Worm (Caenorhabditis elegans) whole organism, L4 larva: ENCODE results near the gene zyg-1.
A peak's percentile ranks its signal among the peaks of the same experiment; 100 is the strongest.

ENCODE experiments used
- D1046.2 ChIP-seq: fragments of 200-800 bp; sonication (Bioruptor generic); IDR thresholded peaks from 2 replicates; pipeline ENCODE4 v1.3.6; 2022; ENCODE audit warnings: missing genetic modification characterization, missing compliant biosample characterization
- F26F4.8 ChIP-seq: fragments of 200-800 bp; sonication (Bioruptor generic); conservative IDR thresholded peaks from 2 replicates; pipeline ENCODE4 v1.3.6; 2022; ENCODE audit warnings: missing genetic modification characterization, missing compliant biosample characterization
- F37D6.2 ChIP-seq: sonication (generic microtip); optimal IDR thresholded peaks from 2 replicates; lab custom pipeline; 2016; ENCODE audit warnings: mild to moderate bottlenecking, missing genetic modification characterization, missing compliant biosample characterization
- F44E2.7 ChIP-seq: fragments of 200-800 bp; sonication (Bioruptor generic); IDR thresholded peaks from 2 replicates; pipeline ENCODE4 v2.1.2; 2022; ENCODE audit warnings: missing genetic modification characterization, missing compliant biosample characterization
- F49E8.2 ChIP-seq: sonication (generic microtip); optimal IDR thresholded peaks from 2 replicates; lab custom pipeline; 2016; ENCODE audit warnings: missing compliant biosample characterization, mild to moderate bottlenecking, missing genetic modification characterization, borderline replicate concordance
- R02D3.7 ChIP-seq: fragments of 150-350 bp; sonication (generic microtip); optimal IDR thresholded peaks from 3 replicates; lab custom pipeline; 2014; ENCODE audit warnings: missing biosample characterization, missing genetic modification characterization
- T26A8.4 ChIP-seq: fragments of 200-800 bp; sonication (Bioruptor generic); IDR thresholded peaks from 2 replicates; pipeline ENCODE4 v1.3.6; 2022; ENCODE audit warnings: missing genetic modification characterization, missing compliant biosample characterization
- Y48G9A.11 ChIP-seq: fragments of 200-800 bp; sonication (Bioruptor generic); IDR thresholded peaks from 2 replicates; pipeline ENCODE4 v1.3.6; 2022; ENCODE audit warnings: missing genetic modification reagents, missing genetic modification characterization, missing compliant biosample characterization
- Y75B8A.6 ChIP-seq: fragments of 200-800 bp; sonication (Bioruptor generic); IDR thresholded peaks from 2 replicates; pipeline ENCODE4 v1.3.6; 2022; ENCODE audit warnings: missing genetic modification reagents, missing genetic modification characterization, missing compliant biosample characterization
- ZK337.2 ChIP-seq: fragments of 200-800 bp; sonication (Bioruptor generic); IDR thresholded peaks from 2 replicates; pipeline ENCODE4 v1.3.6; 2022; ENCODE audit warnings: missing genetic modification reagents, missing genetic modification characterization, missing compliant biosample characterization
- aly-2 ChIP-seq: sonication (generic microtip); optimal IDR thresholded peaks from 2 replicates; lab custom pipeline; 2018; ENCODE audit warnings: missing biosample characterization, missing genetic modification characterization
- ama-1 ChIP-seq: fragments of 150-350 bp; optimal IDR thresholded peaks from 2 replicates; lab custom pipeline; 2014; ENCODE audit warnings: inconsistent platforms, mixed read lengths
- arid-1 ChIP-seq: fragments of 200-800 bp; sonication (Bioruptor generic); conservative IDR thresholded peaks from 2 replicates; pipeline ENCODE4 v1.3.6; 2022; ENCODE audit warnings: missing genetic modification reagents, missing genetic modification characterization, missing compliant biosample characterization
- ceh-62 ChIP-seq: sonication (generic microtip); optimal IDR thresholded peaks from 2 replicates; lab custom pipeline; 2017; ENCODE audit warnings: missing biosample characterization, missing genetic modification characterization
- daf-16 ChIP-seq, 3 experiments: sonication (generic microtip); optimal IDR thresholded peaks; 2 replicates each; lab custom pipeline; 2016 to 2017; ENCODE audit warnings: missing genetic modification characterization in 3 of 3, missing genetic modification reagents in 3 of 3, mild to moderate bottlenecking in 2 of 3, missing compliant biosample characterization in 2 of 3, missing biosample characterization in 1 of 3, moderate library complexity in 1 of 3
- daf-8 ChIP-seq: fragments of 200-800 bp; sonication (Bioruptor generic); IDR thresholded peaks from 2 replicates; pipeline ENCODE4 v1.3.6; 2022; ENCODE audit warnings: missing genetic modification characterization, missing compliant biosample characterization
- dmd-6 ChIP-seq: fragments of 200-800 bp; sonication (Bioruptor generic); IDR thresholded peaks from 2 replicates; pipeline ENCODE4 v1.3.6; 2022; ENCODE audit warnings: missing genetic modification reagents, missing genetic modification characterization, missing compliant biosample characterization
- dmd-8 ChIP-seq: fragments of 200-800 bp; sonication (Bioruptor generic); IDR thresholded peaks from 2 replicates; pipeline ENCODE4 v1.3.6; 2022; ENCODE audit warnings: missing genetic modification characterization, missing compliant biosample characterization
- egl-43 ChIP-seq: fragments of 200-800 bp; sonication (Bioruptor generic); IDR thresholded peaks from 2 replicates; pipeline ENCODE4 v1.3.6; 2022; ENCODE audit warnings: missing genetic modification reagents, missing genetic modification characterization, missing compliant biosample characterization
- fos-1 ChIP-seq: fragments of 150-350 bp; optimal IDR thresholded peaks from 2 replicates; lab custom pipeline; 2014; ENCODE audit warnings: missing biosample characterization, missing genetic modification characterization
- hlh-11 ChIP-seq: fragments of 200-800 bp; sonication (Bioruptor generic); optimal IDR thresholded peaks from 2 replicates; lab custom pipeline; 2018; ENCODE audit warnings: mild to moderate bottlenecking, missing genetic modification characterization, missing compliant biosample characterization
- hlh-30 ChIP-seq: sonication (generic microtip); optimal IDR thresholded peaks from 2 replicates; lab custom pipeline; 2017; ENCODE audit warnings: antibody characterized with exemption, mild to moderate bottlenecking, missing genetic modification characterization, missing compliant biosample characterization; ENCODE audit not compliant: insufficient read depth
- lin-29 ChIP-seq: fragments of 200-800 bp; sonication (Bioruptor generic); IDR thresholded peaks from 2 replicates; pipeline ENCODE4 v1.3.6; 2022; ENCODE audit warnings: missing genetic modification reagents, missing genetic modification characterization, missing compliant biosample characterization
- lin-38 ChIP-seq: fragments of 200-800 bp; sonication (Bioruptor generic); IDR thresholded peaks from 2 replicates; pipeline ENCODE4 v1.3.6; 2022; ENCODE audit warnings: missing genetic modification reagents, missing genetic modification characterization, missing compliant biosample characterization
- mdl-1 ChIP-seq, 2 experiments: fragments of 150-350 bp in 1 of 2; sonication (generic microtip) in 1 of 2; optimal IDR thresholded peaks; 2 replicates each; lab custom pipeline; 2014 to 2017; ENCODE audit warnings: missing biosample characterization in 2 of 2, missing genetic modification characterization in 2 of 2
- mxl-2 ChIP-seq: fragments of 200-800 bp; sonication (Bioruptor generic); conservative IDR thresholded peaks from 2 replicates; pipeline ENCODE4 v1.3.6; 2022; ENCODE audit warnings: missing genetic modification reagents, missing genetic modification characterization, missing compliant biosample characterization
- mxl-3 ChIP-seq: fragments of 200-800 bp; sonication (Bioruptor generic); optimal IDR thresholded peaks from 2 replicates; lab custom pipeline; 2018; ENCODE audit warnings: mild to moderate bottlenecking, missing genetic modification characterization, missing compliant biosample characterization
- nhr-10 ChIP-seq: fragments of 150-350 bp; optimal IDR thresholded peaks from 2 replicates; lab custom pipeline; 2014; ENCODE audit warnings: missing biosample characterization, missing genetic modification characterization
- nhr-111 ChIP-seq: fragments of 200-800 bp; sonication (Bioruptor generic); optimal IDR thresholded peaks from 2 replicates; lab custom pipeline; 2018; ENCODE audit warnings: mild to moderate bottlenecking, missing genetic modification characterization, missing compliant biosample characterization
- nhr-237 ChIP-seq: sonication (generic microtip); optimal IDR thresholded peaks from 2 replicates; lab custom pipeline; 2017; ENCODE audit warnings: missing biosample characterization, missing genetic modification characterization
- nhr-28 ChIP-seq: fragments of 150-350 bp; optimal IDR thresholded peaks from 2 replicates; lab custom pipeline; 2014; ENCODE audit warnings: missing biosample characterization, missing genetic modification characterization
- nhr-41 ChIP-seq: fragments of 200-800 bp; sonication (Bioruptor generic); IDR thresholded peaks from 2 replicates; pipeline ENCODE4 v1.3.6; 2022; ENCODE audit warnings: missing genetic modification reagents, missing genetic modification characterization, missing compliant biosample characterization
- nhr-42 ChIP-seq: fragments of 200-800 bp; sonication (Bioruptor generic); IDR thresholded peaks from 2 replicates; pipeline ENCODE4 v1.3.6; 2022; ENCODE audit warnings: missing genetic modification characterization, missing compliant biosample characterization
- nhr-77 ChIP-seq: fragments of 150-350 bp; optimal IDR thresholded peaks from 2 replicates; lab custom pipeline; 2014; ENCODE audit warnings: missing biosample characterization, missing genetic modification characterization
- pha-4 ChIP-seq, 2 experiments: fragments of 150-350 bp in 1 of 2; fragments of 200-800 bp in 1 of 2; sonication (Bioruptor generic) in 1 of 2; IDR thresholded peaks in 1 of 2; optimal IDR thresholded peaks in 1 of 2; 2 replicates each; pipeline versions ENCODE4 v1.3.6 to Lab custom; 2014 to 2022; ENCODE audit warnings: missing genetic modification characterization in 2 of 2, missing genetic modification reagents in 2 of 2, missing biosample characterization in 1 of 2, missing compliant biosample characterization in 1 of 2
- rbr-2 ChIP-seq: sonication (generic microtip); optimal IDR thresholded peaks from 2 replicates; lab custom pipeline; 2016; ENCODE audit warnings: missing genotype, missing genetic modification characterization, missing compliant biosample characterization
- sdz-12 ChIP-seq: fragments of 200-800 bp; sonication (Bioruptor generic); optimal IDR thresholded peaks from 2 replicates; lab custom pipeline; 2018; ENCODE audit warnings: mild to moderate bottlenecking, missing genetic modification characterization, missing compliant biosample characterization
- set-16 ChIP-seq: fragments of 200-800 bp; sonication (Bioruptor generic); IDR thresholded peaks from 2 replicates; pipeline ENCODE4 v1.3.6; 2022; ENCODE audit warnings: missing genetic modification reagents, missing genetic modification characterization, missing compliant biosample characterization
- tag-97 ChIP-seq: fragments of 200-800 bp; sonication (Bioruptor generic); IDR thresholded peaks from 2 replicates; pipeline ENCODE4 v1.3.6; 2022; ENCODE audit warnings: missing genetic modification characterization, missing compliant biosample characterization
- tra-1 ChIP-seq: fragments of 200-800 bp; sonication (Bioruptor generic); IDR thresholded peaks from 2 replicates; pipeline ENCODE4 v1.3.6; 2022; ENCODE audit warnings: missing genetic modification reagents, missing genetic modification characterization, missing compliant biosample characterization
- unc-39 ChIP-seq: sonication (generic microtip); optimal IDR thresholded peaks from 2 replicates; lab custom pipeline; 2017; ENCODE audit warnings: missing biosample characterization, missing genetic modification characterization
- zag-1 ChIP-seq: fragments of 150-350 bp; optimal IDR thresholded peaks from 2 replicates; lab custom pipeline; 2014; ENCODE audit warnings: missing biosample characterization, missing genetic modification characterization
- zfp-2 ChIP-seq: sonication (generic microtip); optimal IDR thresholded peaks from 2 replicates; lab custom pipeline; 2016; ENCODE audit warnings: mild to moderate bottlenecking, missing genetic modification characterization, missing compliant biosample characterization
- ztf-11 ChIP-seq: fragments of 150-350 bp; optimal IDR thresholded peaks from 2 replicates; lab custom pipeline; 2014; ENCODE audit warnings: missing biosample characterization, missing genetic modification characterization
- ztf-7 ChIP-seq: fragments of 150-350 bp; optimal IDR thresholded peaks from 2 replicates; lab custom pipeline; 2014; ENCODE audit warnings: missing biosample characterization, missing genetic modification characterization

The zyg-1 gene

DNA sequence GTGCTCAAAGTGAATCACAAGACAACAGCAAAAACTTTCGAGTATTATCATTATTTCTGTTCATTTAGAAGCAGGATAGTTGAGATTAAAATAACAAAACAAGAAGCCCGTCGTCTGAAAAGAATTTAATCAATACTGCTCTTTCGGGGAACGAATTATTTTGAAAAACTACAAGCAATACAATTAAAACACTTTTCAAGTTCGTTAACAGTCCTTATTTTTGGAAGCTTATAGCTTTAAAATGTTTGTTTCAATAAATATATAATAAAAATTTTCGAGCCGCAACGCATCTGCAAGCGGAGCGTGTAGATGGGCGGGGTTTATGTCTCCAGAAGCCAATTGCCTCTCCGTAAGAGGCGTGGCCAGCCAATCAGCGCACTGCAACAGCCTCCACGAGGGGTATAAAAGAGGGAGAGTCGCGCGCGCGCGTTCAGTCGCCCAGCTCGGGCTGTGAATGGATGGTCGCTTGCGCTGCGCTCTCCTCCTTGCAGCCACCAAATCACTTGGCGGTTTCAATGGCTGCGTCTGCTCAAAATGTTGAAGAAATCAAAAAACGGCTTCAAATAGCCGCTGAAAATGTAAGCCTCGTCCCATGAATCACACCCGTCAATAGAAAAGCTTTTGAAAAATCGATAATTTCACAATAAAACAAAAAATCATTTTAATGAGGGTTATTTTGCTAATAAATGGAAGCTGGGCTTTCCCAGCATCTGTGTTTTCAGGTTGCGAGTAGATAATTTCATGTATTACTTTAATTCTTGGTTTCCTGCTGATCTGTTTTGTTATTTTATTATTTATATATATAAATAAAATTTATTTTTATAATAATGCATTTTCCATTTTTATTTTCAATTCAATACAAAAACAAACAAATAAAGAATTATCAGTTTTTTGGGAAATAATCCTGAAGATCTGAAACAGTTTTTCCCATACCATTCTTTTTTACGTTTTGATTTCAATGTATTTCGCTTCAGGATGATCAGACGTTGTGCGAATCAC, 11.5 kb downstream of the zyg-1 start, which contains the start of the genes ift-43 and mdt-26 (continued):
- no peak for TF ChIP-seq nhr-237 (tag; lab: Kevin White, UChicago)
- no peak for TF ChIP-seq sdz-12 (GFP tag; lab: Kevin White, UChicago)
- peak; percentile 53 for TF ChIP-seq hlh-11 (tag; lab: Kevin White, UChicago)
- TF ChIP-seq lin-38 (GFP tag; lab: Robert Waterston, UW): peak; percentile 66
- TF ChIP-seq nhr-10 (tag; lab: Kevin White, UChicago): no peak
- no peak for TF ChIP-seq ZK337.2 (GFP tag; lab: Robert Waterston, UW)
- TF ChIP-seq F49E8.2: no peak
- peak; percentile 95 for TF ChIP-seq egl-43 (GFP tag; lab: Robert Waterston, UW)
- TF ChIP-seq T26A8.4 (GFP tag; lab: Robert Waterston, UW): peak; percentile 82
- TF ChIP-seq unc-39 (tag; lab: Kevin White, UChicago): no peak
- TF ChIP-seq, all 104 proteins: peak for 63

DNA sequence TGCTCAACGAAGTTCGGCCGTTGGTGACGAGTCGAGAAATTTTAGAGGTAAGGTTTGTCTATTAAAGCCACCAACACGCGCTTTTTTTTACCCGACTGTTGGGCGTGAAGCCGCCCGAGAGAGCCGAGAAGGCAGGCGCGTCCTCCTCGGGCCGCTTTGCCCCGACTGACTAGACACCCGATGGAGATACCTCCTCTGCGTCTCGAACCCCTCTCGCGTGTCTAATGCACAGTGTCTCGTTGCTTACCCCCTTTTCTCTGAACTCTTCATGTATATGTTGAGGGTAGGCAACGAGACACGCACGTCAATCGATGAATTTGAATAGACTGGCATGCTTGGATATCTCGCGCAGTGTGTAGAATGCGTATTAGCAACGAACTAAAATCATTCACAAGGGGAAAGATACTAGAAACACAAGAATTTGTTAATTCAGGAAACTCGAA, 12.2 kb downstream of the zyg-1 start:
- TF ChIP-seq ztf-7 (tag; lab: Kevin White, UChicago): peak; percentile 9
- TF ChIP-seq mxl-3 (GFP tag; lab: Kevin White, UChicago): peak; percentile 88
- TF ChIP-seq mdl-1 (tag; optimal IDR thresholded peaks at IDR 0.05; lab: Kevin White, UChicago): peak; percentile 85 to 87
- TF ChIP-seq T26A8.4 (GFP tag; lab: Robert Waterston, UW): peak; percentile 97
- peak; percentile 43 to 46 for TF ChIP-seq daf-16 (GFP tag; optimal IDR thresholded peaks at IDR 0.05; lab: Kevin White, UChicago)
- peak; percentile 72 for TF ChIP-seq daf-16 (tag; optimal IDR thresholded peaks at IDR 0.05; lab: Kevin White, UChicago)
- TF ChIP-seq dmd-6 (GFP tag; lab: Robert Waterston, UW): peak; percentile 90
- TF ChIP-seq pha-4 (GFP tag; IDR thresholded peaks at IDR 0.05; lab: Robert Waterston, UW): peak; percentile 98
- no peak for TF ChIP-seq pha-4 (tag; optimal IDR thresholded peaks at IDR 0.05; lab: Kevin White, UChicago)
- TF ChIP-seq D1046.2: peak; percentile 94
- peak; percentile 79 for TF ChIP-seq nhr-77 (tag; lab: Kevin White, UChicago)
- peak; percentile 29 for TF ChIP-seq ztf-11 (tag; lab: Kevin White, UChicago)
- peak; percentile 89 for TF ChIP-seq lin-29 (GFP tag; lab: Robert Waterston, UW)
- peak; percentile 57 for TF ChIP-seq zfp-2 (tag; lab: Kevin White, UChicago)
- TF ChIP-seq hlh-30: peak; percentile 89
- peak; percentile 87 for TF ChIP-seq hlh-11 (tag; lab: Kevin White, UChicago)
- peak; percentile 100 for TF ChIP-seq ama-1 (lab: Kevin White, UChicago)
- TF ChIP-seq dmd-8: peak; percentile 98
- TF ChIP-seq F37D6.2 (tag; lab: Kevin White, UChicago): peak; percentile 91
- no peak for TF ChIP-seq fos-1
- no peak for TF ChIP-seq aly-2 (tag; lab: Kevin White, UChicago)
- TF ChIP-seq nhr-28 (tag; lab: Kevin White, UChicago): peak; percentile 55
- peak; percentile 95 for TF ChIP-seq nhr-41
- TF ChIP-seq tag-97 (GFP tag; lab: Robert Waterston, UW): peak; percentile 90
- peak; percentile 57; the same call in 1 of the 2 replicates for TF ChIP-seq F26F4.8 (GFP tag; lab: Robert Waterston, UW)
- peak; percentile 97 for TF ChIP-seq tra-1
- peak; percentile 89 for TF ChIP-seq lin-38 (GFP tag; lab: Robert Waterston, UW)
- peak; percentile 94 for TF ChIP-seq nhr-42 (GFP tag; lab: Robert Waterston, UW)
- no peak for TF ChIP-seq R02D3.7
- TF ChIP-seq Y75B8A.6 (GFP tag; lab: Robert Waterston, UW): peak; percentile 98
- TF ChIP-seq nhr-10 (tag; lab: Kevin White, UChicago): peak; percentile 77
- TF ChIP-seq daf-8 (GFP tag; lab: Robert Waterston, UW): peak; percentile 83; the same call in 1 of the 2 replicates
- peak; percentile 99 for TF ChIP-seq egl-43 (GFP tag; lab: Robert Waterston, UW)
- TF ChIP-seq zag-1: peak; percentile 44
- peak; percentile 51; the same call in 1 of the 2 replicates for TF ChIP-seq mxl-2 (GFP tag; lab: Robert Waterston, UW)
- peak; percentile 95 for TF ChIP-seq Y48G9A.11 (GFP tag; lab: Robert Waterston, UW)
- TF ChIP-seq rbr-2 (tag; lab: Kevin White, UChicago): peak; percentile 96
- no peak for TF ChIP-seq ceh-62 (tag; lab: Kevin White, UChicago)
- peak; percentile 94 for TF ChIP-seq F44E2.7 (GFP tag; lab: Robert Waterston, UW)
- TF ChIP-seq arid-1 (GFP tag; lab: Robert Waterston, UW): peak; percentile 97
- TF ChIP-seq set-16 (GFP tag; lab: Robert Waterston, UW): peak; percentile 99
- peak; percentile 99 for TF ChIP-seq nhr-111
